Fruit fly (Drosophila melanogaster) whole organism, embryonic: ENCODE measurements around the gene yps.

ENCODE experiments used
- ATbp ChIP-seq: fragments of 200-800 bp; sonication (Bioruptor generic); optimal IDR thresholded peaks from 2 replicates; lab custom pipeline; 2017; ENCODE audit warnings: missing biosample characterization, mild to moderate bottlenecking, missing genetic modification characterization, missing genetic modification reagents
- CG10209 ChIP-seq: fragments of 200-800 bp; sonication (Bioruptor generic); optimal IDR thresholded peaks from 3 replicates; lab custom pipeline; 2017; ENCODE audit warnings: missing biosample characterization, mild to moderate bottlenecking, missing genetic modification characterization, missing genetic modification reagents
- CG1024 ChIP-seq: fragments of 200-800 bp; sonication (Bioruptor generic); IDR thresholded peaks from 2 replicates; pipeline ENCODE4 v1.3.6; 2022; ENCODE audit warnings: missing biosample characterization, missing genetic modification characterization
- CG12104 ChIP-seq: fragments of 200-800 bp; sonication (Bioruptor generic); optimal IDR thresholded peaks from 3 replicates; lab custom pipeline; 2016; ENCODE audit warnings: missing biosample characterization, missing genetic modification characterization
- CG12219 ChIP-seq: fragments of 200-800 bp; sonication (Bioruptor generic); optimal IDR thresholded peaks from 3 replicates; lab custom pipeline; 2018; ENCODE audit warnings: missing biosample characterization, mild to moderate bottlenecking, missing genetic modification characterization
- CG12659 ChIP-seq: fragments of 200-800 bp; sonication (Bioruptor generic); optimal IDR thresholded peaks from 3 replicates; lab custom pipeline; 2017; ENCODE audit warnings: mild to moderate bottlenecking, missing biosample characterization, missing genetic modification reagents, missing genetic modification characterization
- CG13624 ChIP-seq: fragments of 200-800 bp; sonication (Bioruptor generic); optimal IDR thresholded peaks from 2 replicates; lab custom pipeline; 2016; ENCODE audit warnings: missing biosample characterization, missing genetic modification characterization
- CG14667 ChIP-seq: fragments of 200-800 bp; sonication (Bioruptor generic); IDR thresholded peaks from 2 replicates; pipeline ENCODE4 v1.3.6; 2022; ENCODE audit warnings: missing biosample characterization, missing genetic modification characterization
- CG14710 ChIP-seq: fragments of 200-800 bp; sonication (Bioruptor generic); optimal IDR thresholded peaks from 3 replicates; lab custom pipeline; 2019; ENCODE audit warnings: missing biosample characterization, mild to moderate bottlenecking, missing genetic modification characterization, moderate library complexity
- CG15269 ChIP-seq: fragments of 200-800 bp; sonication (Bioruptor generic); optimal IDR thresholded peaks from 2 replicates; lab custom pipeline; 2018; ENCODE audit warnings: missing biosample characterization, mild to moderate bottlenecking, missing genetic modification characterization, moderate library complexity
- CG2202 ChIP-seq: fragments of 200-800 bp; sonication (Bioruptor generic); optimal IDR thresholded peaks from 2 replicates; lab custom pipeline; 2018; ENCODE audit warnings: missing biosample characterization, mild to moderate bottlenecking, missing genetic modification characterization
- CG2875 ChIP-seq: fragments of 200-800 bp; sonication (Bioruptor generic); optimal IDR thresholded peaks from 2 replicates; lab custom pipeline; 2017; ENCODE audit warnings: missing biosample characterization, mild to moderate bottlenecking, missing genetic modification characterization, missing genetic modification reagents
- CG3281 ChIP-seq: fragments of 200-800 bp; sonication (Bioruptor generic); optimal IDR thresholded peaks from 3 replicates; lab custom pipeline; 2017; ENCODE audit warnings: missing biosample characterization, mild to moderate bottlenecking, missing genetic modification characterization
- CG3407 ChIP-seq: fragments of 200-800 bp; sonication (Bioruptor generic); optimal IDR thresholded peaks from 2 replicates; lab custom pipeline; 2018; ENCODE audit warnings: missing biosample characterization, mild to moderate bottlenecking, missing genetic modification characterization
- CG4404 ChIP-seq: fragments of 200-800 bp; sonication (Bioruptor generic); IDR thresholded peaks from 2 replicates; pipeline ENCODE4 v1.3.6; 2022; ENCODE audit warnings: missing biosample characterization, missing genetic modification characterization
- CG4820 ChIP-seq: fragments of 200-800 bp; sonication (Bioruptor generic); optimal IDR thresholded peaks from 3 replicates; lab custom pipeline; 2016; ENCODE audit warnings: missing biosample characterization, missing genetic modification characterization
- CG6683 ChIP-seq: fragments of 200-800 bp; sonication (Bioruptor generic); optimal IDR thresholded peaks from 2 replicates; lab custom pipeline; 2017; ENCODE audit warnings: missing biosample characterization, mild to moderate bottlenecking, missing genetic modification characterization, missing genetic modification reagents
- CG6689 ChIP-seq: fragments of 200-800 bp; sonication (Bioruptor generic); IDR thresholded peaks from 2 replicates; pipeline ENCODE4 v1.3.6; 2022; ENCODE audit warnings: missing biosample characterization, missing genetic modification characterization
- CG7987 ChIP-seq: fragments of 200-800 bp; sonication (Bioruptor generic); optimal IDR thresholded peaks from 2 replicates; lab custom pipeline; 2018; ENCODE audit warnings: missing biosample characterization, mild to moderate bottlenecking, missing genetic modification characterization, moderate library complexity
- CG8281 ChIP-seq: fragments of 200-800 bp; sonication (Bioruptor generic); optimal IDR thresholded peaks from 2 replicates; lab custom pipeline; 2018; ENCODE audit warnings: missing biosample characterization, mild to moderate bottlenecking, missing genetic modification characterization, moderate library complexity
- CG8290 ChIP-seq, 3 experiments: fragments of 200-800 bp; sonication (Bioruptor generic); optimal IDR thresholded peaks; 2 replicates each; lab custom pipeline; 2016 to 2019; ENCODE audit warnings: missing biosample characterization in 3 of 3, missing genetic modification characterization in 3 of 3, mild to moderate bottlenecking in 2 of 3, moderate library complexity in 1 of 3
- CG8944 ChIP-seq: fragments of 200-800 bp; sonication (Bioruptor generic); optimal IDR thresholded peaks from 3 replicates; lab custom pipeline; 2016; ENCODE audit warnings: missing biosample characterization, missing genetic modification characterization
- CG9215 ChIP-seq: fragments of 200-800 bp; sonication (Bioruptor generic); IDR thresholded peaks from 2 replicates; pipeline ENCODE4 v1.3.6; 2022; ENCODE audit warnings: missing biosample characterization, missing genetic modification characterization
- D ChIP-seq, 2 experiments: fragments of 200-800 bp in 1 of 2; fragments of >200 bp in 1 of 2; sonication (Bioruptor generic) in 1 of 2; optimal IDR thresholded peaks; 2 replicates in 1 of 2; 3 replicates in 1 of 2; lab custom pipeline; 2017; ENCODE audit warnings: mild to moderate bottlenecking in 1 of 2, missing biosample characterization in 1 of 2, missing genetic modification characterization in 1 of 2, missing genetic modification reagents in 1 of 2
- GATAe ChIP-seq: fragments of 200-800 bp; sonication (Bioruptor generic); conservative IDR thresholded peaks from 2 replicates; pipeline ENCODE4 v1.3.6; 2022; ENCODE audit warnings: missing biosample characterization, missing genetic modification characterization
- HHEX ChIP-seq: fragments of 200-800 bp; sonication (Bioruptor generic); optimal IDR thresholded peaks from 3 replicates; lab custom pipeline; 2017; ENCODE audit warnings: missing biosample characterization, mild to moderate bottlenecking, missing genetic modification characterization, missing genetic modification reagents
- HLH3B ChIP-seq: fragments of 200-800 bp; sonication (Bioruptor generic); IDR thresholded peaks from 2 replicates; pipeline ENCODE4 v1.3.6; 2022; ENCODE audit warnings: missing biosample characterization, missing genetic modification characterization
- PHDP ChIP-seq: fragments of 200-800 bp; sonication (Bioruptor generic); optimal IDR thresholded peaks from 3 replicates; lab custom pipeline; 2018; ENCODE audit warnings: missing biosample characterization, mild to moderate bottlenecking, missing genetic modification characterization, moderate library complexity
- bbx ChIP-seq: fragments of 200-800 bp; sonication (Bioruptor generic); IDR thresholded peaks from 2 replicates; pipeline ENCODE4 v1.3.6; 2022; ENCODE audit warnings: missing biosample characterization, missing genetic modification characterization; ENCODE audit not compliant: partially characterized antibody
- bigmax ChIP-seq: fragments of 200-800 bp; sonication (Bioruptor generic); optimal IDR thresholded peaks from 2 replicates; lab custom pipeline; 2018; ENCODE audit warnings: missing biosample characterization, mild to moderate bottlenecking, missing genetic modification characterization
- cwo ChIP-seq: fragments of 200-800 bp; sonication (Bioruptor generic); optimal IDR thresholded peaks from 3 replicates; lab custom pipeline; 2017; ENCODE audit warnings: missing biosample characterization, missing genetic modification characterization, mild to moderate bottlenecking, moderate library complexity, missing genetic modification reagents
- emc ChIP-seq: fragments of 200-800 bp; sonication (Bioruptor generic); optimal IDR thresholded peaks from 2 replicates; lab custom pipeline; 2016; ENCODE audit warnings: missing biosample characterization, missing genetic modification characterization
- en ChIP-seq: fragments of 200-800 bp; sonication (Bioruptor generic); optimal IDR thresholded peaks from 2 replicates; lab custom pipeline; 2016; ENCODE audit warnings: missing biosample characterization, missing genetic modification characterization
- esg ChIP-seq: fragments of 200-800 bp; sonication (Bioruptor generic); conservative IDR thresholded peaks from 2 replicates; pipeline ENCODE4 v1.3.6; 2022; ENCODE audit warnings: missing biosample characterization, missing genetic modification characterization
- gcm ChIP-seq: fragments of 200-800 bp; sonication (Bioruptor generic); optimal IDR thresholded peaks from 2 replicates; lab custom pipeline; 2019; ENCODE audit warnings: missing biosample characterization, mild to moderate bottlenecking, missing genetic modification characterization, moderate library complexity
- gem ChIP-seq: fragments of 200-800 bp; sonication (Bioruptor generic); optimal IDR thresholded peaks from 2 replicates; lab custom pipeline; 2019; ENCODE audit warnings: missing biosample characterization, mild to moderate bottlenecking, missing genetic modification characterization, moderate library complexity
- gsb-n ChIP-seq: fragments of 200-800 bp; sonication (Bioruptor generic); optimal IDR thresholded peaks from 3 replicates; lab custom pipeline; 2018; ENCODE audit warnings: missing biosample characterization, mild to moderate bottlenecking, missing genetic modification characterization
- lab ChIP-seq: fragments of 200-800 bp; sonication (Bioruptor generic); optimal IDR thresholded peaks from 3 replicates; lab custom pipeline; 2017; ENCODE audit warnings: missing biosample characterization, missing genetic modification characterization, mild to moderate bottlenecking, moderate library complexity, missing genetic modification reagents
- nerfin-1 ChIP-seq: fragments of 200-800 bp; sonication (Bioruptor generic); optimal IDR thresholded peaks from 3 replicates; lab custom pipeline; 2019; ENCODE audit warnings: missing biosample characterization, mild to moderate bottlenecking, missing genetic modification characterization, moderate library complexity
- pfk ChIP-seq: fragments of 200-800 bp; sonication (Bioruptor generic); optimal IDR thresholded peaks from 2 replicates; lab custom pipeline; 2018; ENCODE audit warnings: missing biosample characterization, mild to moderate bottlenecking, missing genetic modification characterization, moderate library complexity
- phol ChIP-seq: fragments of 200-800 bp; sonication (Bioruptor generic); optimal IDR thresholded peaks from 3 replicates; lab custom pipeline; 2018; ENCODE audit warnings: missing biosample characterization, mild to moderate bottlenecking, missing genetic modification characterization, moderate library complexity
- pzg ChIP-seq: fragments of 200-800 bp; sonication (Bioruptor generic); optimal IDR thresholded peaks from 3 replicates; lab custom pipeline; 2018; ENCODE audit warnings: missing biosample characterization, mild to moderate bottlenecking, missing genetic modification characterization, moderate library complexity
- row ChIP-seq: fragments of 200-800 bp; sonication (Bioruptor generic); IDR thresholded peaks from 3 replicates; pipeline ENCODE4 v1.3.6; 2022; ENCODE audit warnings: missing biosample characterization, missing genetic modification characterization
- salm ChIP-seq: fragments of 200-800 bp; sonication (Bioruptor generic); optimal IDR thresholded peaks from 2 replicates; lab custom pipeline; 2018; ENCODE audit warnings: missing biosample characterization, mild to moderate bottlenecking, missing genetic modification characterization
- sens ChIP-seq: fragments of 200-800 bp; sonication (Bioruptor generic); peaks from one replicate; lab custom pipeline; 2016; ENCODE audit warnings: missing biosample characterization, missing genetic modification characterization
- sob ChIP-seq: fragments of 200-800 bp; sonication (Bioruptor generic); IDR thresholded peaks from 2 replicates; pipeline ENCODE4 v1.3.6; 2022; ENCODE audit warnings: missing biosample characterization, missing genetic modification characterization
- trem ChIP-seq: fragments of 200-800 bp; optimal IDR thresholded peaks from 3 replicates; lab custom pipeline; 2019; ENCODE audit warnings: missing biosample characterization, mild to moderate bottlenecking, missing genetic modification characterization, moderate library complexity
- vvl ChIP-seq: fragments of 200-800 bp; sonication (Bioruptor generic); IDR thresholded peaks from 2 replicates; pipeline ENCODE4 v1.3.6; 2022; ENCODE audit warnings: missing biosample characterization, missing genetic modification characterization
- z ChIP-seq: fragments of 200-800 bp; sonication (Bioruptor generic); IDR thresholded peaks from 3 replicates; pipeline ENCODE4 v1.3.6; 2022; ENCODE audit warnings: missing biosample characterization, missing genetic modification characterization

yps gene

dm6 chr3L:12083861-12084260 lies 41.1 kb downstream of the yps start (continued):
- TF ChIP-seq row (GFP tag; lab: Robert Waterston, UW) (peak; percentile 23; the same call in 1 of the 3 replicates), PHDP (tag; lab: Kevin White, UChicago) (peak; percentile 63), CG13624 (GFP tag; lab: Kevin White, UChicago) (no peak), z (GFP tag; lab: Robert Waterston, UW) (no peak), CG2202 (tag; lab: Kevin White, UChicago) (peak; percentile 84), esg (GFP tag; lab: Robert Waterston, UW) (no peak), ATbp (GFP tag; lab: Kevin White, UChicago) (peak; percentile 87), CG15269 (peak; percentile 15), gem (tag; lab: Kevin White, UChicago) (peak; percentile 70), CG10209 (GFP tag; lab: Kevin White, UChicago) (peak; percentile 69), bbx (no peak), CG7987 (peak; percentile 82), nerfin-1 (tag; lab: Kevin White, UChicago) (peak; percentile 73), vvl (GFP tag; lab: Robert Waterston, UW) (no peak), CG4820 (GFP tag; lab: Kevin White, UChicago) (peak; percentile 40), CG3407 (peak; percentile 78), sens (GFP tag; lab: Kevin White, UChicago) (peak; percentile 81), salm (tag; lab: Kevin White, UChicago) (peak; percentile 59), lab (GFP tag; lab: Kevin White, UChicago) (peak; percentile 76), HHEX (GFP tag; lab: Kevin White, UChicago) (peak; percentile 59), CG8281 (tag; lab: Kevin White, UChicago) (peak; percentile 79), bigmax (GFP tag; lab: Kevin White, UChicago) (peak; percentile 29), gcm (peak; percentile 71), CG8290 (GFP tag; optimal IDR thresholded peaks at IDR 0.05; lab: Kevin White, UChicago) (peak; percentile 48), CG8290 (tag; optimal IDR thresholded peaks at IDR 0.05; lab: Kevin White, UChicago) (peak; percentile 36 to 79), pzg (GFP tag; lab: Kevin White, UChicago) (no peak), CG14667 (GFP tag; lab: Robert Waterston, UW) (no peak), en (peak; percentile 43), pfk (peak; percentile 31), CG6689 (GFP tag; lab: Robert Waterston, UW) (peak; percentile 35; the same call in 1 of the 2 replicates), trem (tag; lab: Kevin White, UChicago) (peak; percentile 54), cwo (GFP tag; lab: Kevin White, UChicago) (peak; percentile 13), CG3281 (peak; percentile 48), gsb-n (tag; lab: Kevin White, UChicago) (peak; percentile 66), CG6683 (GFP tag; lab: Kevin White, UChicago) (peak; percentile 16), GATAe (no peak), CG12659 (GFP tag; lab: Kevin White, UChicago) (peak; percentile 40), HLH3B (peak; percentile 31; the same call in 1 of the 2 replicates), CG4404 (no peak), CG12219 (GFP tag; lab: Kevin White, UChicago) (peak; percentile 50), CG2875 (GFP tag; lab: Kevin White, UChicago) (peak; percentile 74), CG8944 (GFP tag; lab: Kevin White, UChicago) (no peak), sob (GFP tag; lab: Robert Waterston, UW) (no peak), emc (GFP tag; lab: Kevin White, UChicago) (no peak), CG12104 (peak; percentile 39), CG14710 (tag; lab: Kevin White, UChicago) (peak; percentile 72), D (optimal IDR thresholded peaks at IDR 0.05; lab: Kevin White, UChicago) (no peak), D (GFP tag; optimal IDR thresholded peaks at IDR 0.05; lab: Kevin White, UChicago) (peak; percentile 65), CG9215 (GFP tag; lab: Robert Waterston, UW) (no peak), CG1024 (GFP tag; lab: Robert Waterston, UW) (no peak), phol (tag; lab: Kevin White, UChicago) (peak; percentile 44)
